Fruit fly (Drosophila melanogaster): Measurements from ENCODE around the gene rost.

The rost gene

DNA sequence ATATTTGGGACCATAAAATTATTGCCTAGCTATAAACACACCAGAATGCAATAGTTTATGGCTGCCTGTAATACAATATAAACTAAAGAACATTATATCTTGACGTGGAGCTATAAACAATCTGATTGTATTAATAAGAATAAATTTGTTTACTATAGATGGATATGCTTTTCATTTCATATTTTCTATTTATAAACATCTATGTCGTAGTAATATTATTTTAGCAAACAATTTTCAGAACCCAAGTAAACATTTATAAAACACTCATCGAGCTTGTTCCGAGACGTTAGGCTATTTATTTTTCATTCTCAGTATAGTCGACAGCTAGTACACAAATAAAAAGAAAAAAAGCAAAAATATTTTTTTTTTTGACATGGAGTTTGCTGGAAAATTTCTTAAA lies 9.0 kb downstream of the rost start, which contains the start of gene CG18662:
Gene CG18662 (plus strand): TSS at position 301 of the 400 bp plus-strand sequence.
- TF ChIP-seq noc (tag; optimal IDR thresholded peaks at IDR 0.05), result no peak

DNA sequence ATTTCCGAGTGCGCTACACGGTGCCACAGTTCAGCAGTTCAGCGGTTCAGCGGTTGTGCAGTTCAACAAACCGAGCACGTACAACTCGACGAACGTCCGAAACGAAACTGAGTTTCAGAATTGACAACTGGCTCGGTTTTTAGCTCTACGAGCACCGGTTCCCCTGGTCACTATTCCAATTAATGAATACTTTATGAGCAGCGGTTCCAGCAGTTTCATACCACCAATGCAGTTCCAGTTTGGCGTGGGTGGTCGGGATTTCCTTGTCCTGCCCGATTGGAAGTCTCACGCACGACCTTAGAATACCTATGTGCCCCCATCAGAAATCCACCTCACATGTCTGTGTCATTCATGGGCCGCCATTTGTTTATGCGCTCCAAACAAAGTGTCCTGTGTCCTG lies 14.0 kb downstream of the rost start, which contains the start of gene CG9541:
Gene CG9541 (minus strand): TSS at position 101 of the 400 bp plus-strand sequence.
- no peak for TF ChIP-seq noc (tag; optimal IDR thresholded peaks at IDR 0.05)

DNA sequence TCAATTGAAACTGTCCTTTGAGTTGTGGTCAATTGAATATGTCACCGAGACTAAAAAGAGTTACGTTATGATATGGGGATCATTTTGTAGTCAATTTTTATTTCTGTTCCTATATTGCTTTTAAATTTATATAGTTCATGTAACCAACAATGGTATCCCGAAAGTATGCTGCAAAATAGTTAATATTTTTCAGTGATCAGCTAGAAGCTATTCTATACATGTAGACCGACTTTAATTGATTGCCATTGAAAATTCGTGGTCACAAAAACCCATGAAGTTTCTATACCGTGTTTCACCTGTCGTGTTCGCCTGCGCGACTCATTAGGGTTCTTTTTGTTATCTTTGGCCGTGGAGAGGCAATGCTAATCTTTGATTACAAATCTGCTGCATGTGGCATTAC lies 14.8 kb downstream of the rost start:
- no peak for TF ChIP-seq noc (tag; optimal IDR thresholded peaks at IDR 0.05)

- TF ChIP-seq noc (tag; optimal IDR thresholded peaks at IDR 0.05), result no peak
These were observed 16.4 kb downstream of the rost start for dm6 chr2L:8972905-8973304.

- no peak for TF ChIP-seq noc (tag; optimal IDR thresholded peaks at IDR 0.05)
These were observed 22.1 kb downstream of the rost start, which contains the start of gene CG18088 for dm6 chr2L:8967235-8967634. TSS of gene CG18088 (plus strand) at chr2L:8967535.

dm6 chr2L:8964657-8965056 lies 24.7 kb downstream of the rost start, which contains the start of gene CG32984:
TSS of gene CG32984 (plus strand) at chr2L:8964957.
- TF ChIP-seq noc (tag; optimal IDR thresholded peaks at IDR 0.05), result no peak

dm6 chr2L:8962254-8962653 lies 27.1 kb downstream of the rost start, which contains the start of the genes CG9525 and CG32985:
TSS of gene CG9525 (minus strand) at chr2L:8962354.
TSS of gene CG32985 (plus strand) at chr2L:8962533.
- TF ChIP-seq noc (tag; optimal IDR thresholded peaks at IDR 0.05), result no peak

dm6 chr2L:8959001-8959461 lies 30.3 kb downstream of the rost start, which contains the start of gene CG31886:
TSS of gene CG31886 (minus strand) at chr2L:8959051.
- peak; percentile 85 for TF ChIP-seq noc (tag; optimal IDR thresholded peaks at IDR 0.05)

DNA sequence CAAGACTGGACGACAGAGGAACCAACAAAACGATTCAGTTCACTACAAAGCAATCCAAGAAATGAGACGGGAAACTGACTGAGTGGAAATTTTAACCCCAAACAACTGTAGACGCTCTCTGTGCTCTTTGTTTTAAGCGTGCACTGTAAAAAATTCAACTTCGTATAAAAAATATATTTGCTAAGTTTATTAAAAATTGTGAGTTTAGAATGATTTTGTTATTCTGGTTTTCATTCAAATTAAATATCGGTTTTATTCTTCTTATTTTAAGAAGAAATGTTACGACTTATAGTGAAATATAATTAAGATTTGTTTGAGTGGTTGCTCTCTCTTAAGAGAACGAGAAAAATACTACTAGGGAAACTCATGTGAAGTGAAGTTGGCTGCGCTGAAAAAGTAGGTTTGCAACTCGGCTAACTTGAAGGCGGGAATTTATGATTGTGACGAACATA lies 31.3 kb downstream of the rost start:
- TF ChIP-seq noc (tag; optimal IDR thresholded peaks at IDR 0.05), result peak; percentile 76

DNA sequence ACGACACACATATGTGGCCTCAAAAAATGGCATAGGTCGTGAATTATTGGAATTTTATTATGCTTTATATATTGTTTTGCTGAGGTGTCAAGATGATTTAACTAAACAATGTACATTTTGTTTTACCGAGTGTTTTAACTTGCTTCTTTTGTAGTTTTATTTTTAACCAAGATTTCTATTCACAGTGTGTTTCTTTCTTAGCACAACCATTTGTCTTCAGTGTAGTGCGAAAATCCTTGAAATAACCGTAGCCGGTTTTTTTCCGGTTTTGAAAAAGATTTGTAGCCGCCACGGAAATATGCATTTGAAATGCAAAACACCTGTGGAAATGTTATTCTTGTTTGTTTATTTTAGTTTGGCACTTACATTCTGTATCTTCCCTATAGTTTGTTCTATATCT lies 32.2 kb downstream of the rost start:
- no peak for TF ChIP-seq noc (tag; optimal IDR thresholded peaks at IDR 0.05)

dm6 chr2L:8956336-8956726 lies 33.0 kb downstream of the rost start:
- peak; percentile 1 for TF ChIP-seq noc (tag; optimal IDR thresholded peaks at IDR 0.05)

DNA sequence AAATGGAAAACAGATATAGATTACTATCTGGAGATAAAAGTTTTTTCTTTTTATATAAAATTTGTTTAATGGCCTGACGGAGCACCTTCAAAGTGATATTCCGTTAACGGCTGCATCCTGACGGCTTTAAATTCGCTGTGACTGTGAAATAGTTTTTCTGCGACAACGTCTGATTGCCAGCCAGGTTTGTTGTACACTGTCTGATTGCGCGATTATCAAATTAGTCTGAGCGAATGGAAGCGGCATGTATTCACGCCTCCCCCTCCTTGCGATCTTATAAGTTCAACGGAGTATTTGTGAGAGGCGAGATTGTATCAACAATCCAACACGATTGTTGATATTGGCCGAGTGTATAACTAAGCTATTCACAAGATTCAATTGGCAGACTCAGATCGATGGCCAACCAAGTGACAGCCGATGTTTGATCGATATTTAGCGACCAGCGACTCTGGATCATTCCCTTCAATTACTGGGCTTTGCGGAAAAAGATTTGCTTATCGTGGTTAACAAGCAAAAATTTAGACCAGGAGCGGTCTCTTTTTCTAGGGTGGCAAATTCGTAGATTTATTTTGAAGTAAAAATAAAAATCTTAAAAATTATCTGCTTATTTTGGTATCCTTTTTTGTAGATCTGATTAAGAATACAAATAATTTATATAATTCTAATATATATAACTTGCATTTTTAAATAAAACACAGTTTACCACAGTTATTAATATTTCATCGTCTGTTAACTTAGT lies 33.6 kb downstream of the rost start:
- peak; percentile 57 for TF ChIP-seq noc (tag; optimal IDR thresholded peaks at IDR 0.05)

DNA sequence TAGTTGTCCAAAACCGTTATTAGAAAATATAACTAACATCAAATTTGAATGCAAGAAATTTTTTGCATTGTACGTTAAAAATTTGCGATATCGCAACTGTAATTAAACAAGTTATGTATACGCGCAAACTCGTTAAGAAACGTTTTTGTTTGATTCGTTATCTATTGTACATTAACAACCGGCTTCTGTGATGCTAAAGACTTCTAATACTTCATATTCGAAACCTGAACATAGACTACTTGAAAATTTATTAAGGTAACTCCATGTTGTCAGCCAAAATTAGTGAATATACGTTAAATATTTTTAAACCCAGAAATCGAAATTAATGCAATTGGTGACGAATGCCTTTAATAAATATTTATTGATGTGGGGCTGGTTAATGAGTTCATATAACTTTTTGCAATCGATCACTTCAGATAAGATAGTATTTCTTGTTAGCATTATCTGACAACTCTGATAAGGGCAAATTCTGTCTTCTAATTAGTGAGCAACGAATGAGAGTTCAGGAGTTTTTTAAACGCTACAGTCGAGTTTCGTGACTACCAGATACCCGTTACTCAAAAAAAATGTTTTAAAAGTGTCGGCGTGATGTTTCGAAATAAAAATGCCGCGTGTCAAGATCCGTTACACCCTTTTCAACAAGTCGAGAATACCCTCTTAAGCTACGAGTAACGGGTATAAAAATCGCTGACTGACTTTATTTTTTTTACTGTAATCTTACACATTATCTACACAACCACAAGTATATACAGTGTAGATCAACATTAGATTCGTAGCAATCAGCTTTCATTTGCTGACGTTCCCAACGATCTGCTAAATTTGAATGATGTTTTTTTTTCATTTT lies 36.9 kb downstream of the rost start:
- peak; percentile 87 for TF ChIP-seq noc (tag; optimal IDR thresholded peaks at IDR 0.05)

- TF ChIP-seq noc (tag; optimal IDR thresholded peaks at IDR 0.05), result peak; percentile 99
These were observed 38.0 kb downstream of the rost start, which contains the start of gene C1GalTA for dm6 chr2L:8951184-8951934. TSS of gene C1GalTA (minus strand) at chr2L:8951216.

- TF ChIP-seq noc (tag; optimal IDR thresholded peaks at IDR 0.05), result no peak
These were observed 39.2 kb downstream of the rost start for dm6 chr2L:8949919-8950722.
